Worm (Caenorhabditis elegans) whole organism, L1 larva: ENCODE data around the gene ztf-28.
A peak's percentile ranks its signal among the peaks of the same experiment; 100 is the strongest.

Experiments used
- C16A3.4 ChIP-seq: fragments of 150-350 bp; optimal IDR thresholded peaks from 2 replicates; lab custom pipeline; 2014; ENCODE audit warnings: missing biosample characterization, missing genetic modification characterization
- Y116A8C.19 ChIP-seq: sonication (generic microtip); optimal IDR thresholded peaks from 2 replicates; lab custom pipeline; 2016; ENCODE audit warnings: missing compliant biosample characterization, missing genetic modification characterization, borderline replicate concordance
- ceh-8 ChIP-seq: fragments of 200-800 bp; sonication (Bioruptor generic); optimal IDR thresholded peaks from 2 replicates; lab custom pipeline; 2018; ENCODE audit warnings: mild to moderate bottlenecking, missing genetic modification characterization, moderate library complexity, missing compliant biosample characterization
- ceh-82 ChIP-seq, 3 experiments: fragments of 150-350 bp in 1 of 3; sonication (generic microtip) in 2 of 3; optimal IDR thresholded peaks; 2 replicates each; lab custom pipeline; 2014 to 2017; ENCODE audit warnings: missing biosample characterization in 3 of 3, missing genetic modification characterization in 3 of 3
- ceh-90 ChIP-seq: sonication (generic microtip); optimal IDR thresholded peaks from 2 replicates; lab custom pipeline; 2016; ENCODE audit warnings: missing genetic modification characterization, missing compliant biosample characterization
- dpl-1 ChIP-seq, 3 experiments: fragments of 150-350 bp in 2 of 3; sonication (generic microtip) in 1 of 3; optimal IDR thresholded peaks; 2 replicates each; lab custom pipeline; 2014 to 2017; ENCODE audit warnings: missing biosample characterization in 3 of 3, missing genetic modification characterization in 3 of 3, missing genetic modification reagents in 3 of 3
- dsc-1 ChIP-seq: sonication (generic microtip); optimal IDR thresholded peaks from 2 replicates; lab custom pipeline; 2016; ENCODE audit warnings: mild to moderate bottlenecking, missing genetic modification characterization, missing compliant biosample characterization
- efl-1 ChIP-seq, 4 experiments: fragments of 150-350 bp; optimal IDR thresholded peaks in 3 of 4; peaks in 1 of 4; 1 replicate in 1 of 4; 2 replicates in 3 of 4; lab custom pipeline; 2014; ENCODE audit warnings: missing biosample characterization in 2 of 4, missing genetic modification characterization in 2 of 4, missing genetic modification reagents in 2 of 4
- ets-5 ChIP-seq: fragments of 200-800 bp; sonication (Bioruptor generic); IDR thresholded peaks from 2 replicates; pipeline ENCODE4 v1.3.6; 2022; ENCODE audit warnings: missing genetic modification characterization, missing compliant biosample characterization
- fkh-4 ChIP-seq: sonication (generic microtip); optimal IDR thresholded peaks from 2 replicates; lab custom pipeline; 2016; ENCODE audit warnings: missing compliant biosample characterization, missing genetic modification characterization, borderline replicate concordance
- fkh-8 ChIP-seq: sonication (generic microtip); optimal IDR thresholded peaks from 2 replicates; lab custom pipeline; 2016; ENCODE audit warnings: mild to moderate bottlenecking, missing genetic modification characterization, missing compliant biosample characterization
- grh-1 ChIP-seq: fragments of 200-800 bp; sonication (Bioruptor generic); IDR thresholded peaks from 2 replicates; pipeline ENCODE4 v1.3.6; 2022; ENCODE audit warnings: missing genetic modification reagents, missing genetic modification characterization, missing compliant biosample characterization
- hlh-17 ChIP-seq: fragments of 200-800 bp; sonication (Bioruptor generic); optimal IDR thresholded peaks from 2 replicates; lab custom pipeline; 2018; ENCODE audit warnings: missing genetic modification characterization, mild to moderate bottlenecking, missing compliant biosample characterization, moderate library complexity, borderline replicate concordance
- irx-1 ChIP-seq: sonication (generic microtip); optimal IDR thresholded peaks from 2 replicates; lab custom pipeline; 2016; ENCODE audit warnings: missing genetic modification characterization, missing compliant biosample characterization
- isw-1 ChIP-seq: fragments of 200-800 bp; sonication (Bioruptor generic); IDR thresholded peaks from 2 replicates; pipeline ENCODE4 v1.3.6; 2022; ENCODE audit warnings: missing genetic modification characterization, missing compliant biosample characterization
- jun-1 ChIP-seq: fragments of 150-350 bp; optimal IDR thresholded peaks from 2 replicates; lab custom pipeline; 2014; ENCODE audit warnings: missing biosample characterization, missing genetic modification reagents, missing genetic modification characterization
- lin-14 ChIP-seq: fragments of 200-800 bp; sonication (Bioruptor generic); optimal IDR thresholded peaks from 2 replicates; lab custom pipeline; 2018; ENCODE audit warnings: mild to moderate bottlenecking, missing genetic modification characterization, moderate library complexity, missing compliant biosample characterization
- lin-39 ChIP-seq: fragments of 150-350 bp; optimal IDR thresholded peaks from 2 replicates; lab custom pipeline; 2014; ENCODE audit warnings: missing biosample characterization, missing genetic modification reagents, missing genetic modification characterization
- lir-3 ChIP-seq: sonication (generic microtip); optimal IDR thresholded peaks from 2 replicates; lab custom pipeline; 2016; ENCODE audit warnings: mild to moderate bottlenecking, missing genetic modification characterization, moderate library complexity, missing compliant biosample characterization; ENCODE audit not compliant: poor library complexity
- mef-2 ChIP-seq: fragments of 150-350 bp; optimal IDR thresholded peaks from 2 replicates; lab custom pipeline; 2014; ENCODE audit warnings: missing biosample characterization, missing genetic modification characterization
- nhr-20 ChIP-seq: sonication (generic microtip); optimal IDR thresholded peaks from 2 replicates; lab custom pipeline; 2016; ENCODE audit warnings: mild to moderate bottlenecking, missing genetic modification characterization, missing compliant biosample characterization
- nhr-47 ChIP-seq: sonication (generic microtip); optimal IDR thresholded peaks from 2 replicates; lab custom pipeline; 2016; ENCODE audit warnings: mild to moderate bottlenecking, missing genetic modification characterization, moderate library complexity, missing compliant biosample characterization
- nhr-71 ChIP-seq: sonication (generic microtip); optimal IDR thresholded peaks from 2 replicates; lab custom pipeline; 2016; ENCODE audit warnings: mild to moderate bottlenecking, missing genetic modification characterization, moderate library complexity, missing compliant biosample characterization
- nhr-76 ChIP-seq: sonication (generic microtip); optimal IDR thresholded peaks from 2 replicates; lab custom pipeline; 2017; ENCODE audit warnings: missing biosample characterization, missing genetic modification characterization
- nhr-77 ChIP-seq: fragments of 150-350 bp; optimal IDR thresholded peaks from 2 replicates; lab custom pipeline; 2014; ENCODE audit warnings: missing biosample characterization, missing genetic modification characterization
- nhr-84 ChIP-seq: sonication (generic microtip); optimal IDR thresholded peaks from 2 replicates; lab custom pipeline; 2017; ENCODE audit warnings: missing biosample characterization, missing genetic modification characterization
- nhr-85 ChIP-seq: sonication (generic microtip); peaks from one replicate; lab custom pipeline; 2016; ENCODE audit warnings: missing genetic modification characterization, inconsistent platforms, missing compliant biosample characterization
- rnt-1 ChIP-seq: sonication (generic microtip); optimal IDR thresholded peaks from 2 replicates; lab custom pipeline; 2016; ENCODE audit warnings: mild to moderate bottlenecking, missing genetic modification characterization, moderate library complexity, missing compliant biosample characterization
- snu-23 ChIP-seq: sonication (generic microtip); optimal IDR thresholded peaks from 2 replicates; lab custom pipeline; 2016; ENCODE audit warnings: missing genetic modification characterization, missing compliant biosample characterization
- sptf-1 ChIP-seq: fragments of 150-350 bp; optimal IDR thresholded peaks from 2 replicates; lab custom pipeline; 2014; ENCODE audit warnings: missing biosample characterization, missing genetic modification characterization
- sup-37 ChIP-seq: fragments of 200-800 bp; sonication (Bioruptor generic); optimal IDR thresholded peaks from 2 replicates; lab custom pipeline; 2018; ENCODE audit warnings: mild to moderate bottlenecking, missing genetic modification characterization, missing compliant biosample characterization
- swsn-7 ChIP-seq: sonication (generic microtip); optimal IDR thresholded peaks from 2 replicates; lab custom pipeline; 2016; ENCODE audit warnings: missing genetic modification characterization, missing compliant biosample characterization
- tbx-2 ChIP-seq: sonication (generic microtip); optimal IDR thresholded peaks from 2 replicates; lab custom pipeline; 2016; ENCODE audit warnings: missing genetic modification characterization, missing compliant biosample characterization
- tlp-1 ChIP-seq: fragments of 150-350 bp; optimal IDR thresholded peaks from 2 replicates; lab custom pipeline; 2014; ENCODE audit warnings: missing biosample characterization, missing genetic modification characterization
- unc-62 ChIP-seq: fragments of 150-350 bp; optimal IDR thresholded peaks from 2 replicates; lab custom pipeline; 2014; ENCODE audit warnings: missing biosample characterization, missing genetic modification reagents, missing genetic modification characterization
- unc-86 ChIP-seq: sonication (generic microtip); optimal IDR thresholded peaks from 2 replicates; lab custom pipeline; 2016; ENCODE audit warnings: missing genetic modification characterization, missing compliant biosample characterization
- unc-98 ChIP-seq: fragments of 200-800 bp; sonication (Bioruptor generic); IDR thresholded peaks from 2 replicates; pipeline ENCODE4 v1.3.6; 2022; ENCODE audit warnings: missing genetic modification characterization, missing compliant biosample characterization
- vab-15 ChIP-seq: sonication (generic microtip); optimal IDR thresholded peaks from 2 replicates; lab custom pipeline; 2017; ENCODE audit warnings: missing genotype, mild to moderate bottlenecking, missing genetic modification characterization, missing compliant biosample characterization
- ztf-4 ChIP-seq: fragments of 150-350 bp; optimal IDR thresholded peaks from 2 replicates; lab custom pipeline; 2014; ENCODE audit warnings: missing biosample characterization, missing genetic modification characterization

Gene ztf-28

DNA sequence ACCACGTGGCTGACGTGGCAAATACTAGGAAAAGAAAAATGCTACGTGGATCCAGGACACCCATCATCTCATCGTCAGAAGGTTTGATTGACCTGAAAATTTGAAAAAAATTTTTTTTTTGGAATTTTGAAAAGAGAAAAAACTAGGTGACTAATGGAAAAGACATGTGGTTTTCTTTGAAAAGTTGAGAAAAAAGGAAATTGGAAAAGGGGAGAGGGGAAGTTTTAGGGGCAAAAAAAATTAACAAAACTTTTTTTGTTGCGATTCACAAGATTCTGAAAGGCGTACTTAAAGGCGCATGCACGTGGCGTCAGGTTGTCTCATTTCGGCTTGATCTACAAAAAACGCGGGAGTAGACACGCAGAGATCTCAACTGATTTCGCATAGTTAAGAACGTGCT, 17.7 kb upstream of the ztf-28 start, which contains the start of gene Y40B10A.9:
TSS of gene Y40B10A.9 (minus strand) at position 101 of the 400 bp plus-strand sequence.
- TF ChIP-seq nhr-77 (tag; lab: Kevin White, UChicago) = no peak
- no peak for TF ChIP-seq lin-14 (GFP tag; lab: Kevin White, UChicago)
- no peak for TF ChIP-seq dsc-1 (tag; lab: Kevin White, UChicago)
- no peak for TF ChIP-seq ceh-90 (tag; lab: Kevin White, UChicago)
- no peak for TF ChIP-seq nhr-84
- no peak for TF ChIP-seq unc-98 (GFP tag; lab: Robert Waterston, UW)
- TF ChIP-seq nhr-47 (tag; lab: Kevin White, UChicago) = no peak
- TF ChIP-seq hlh-17 (GFP tag; lab: Kevin White, UChicago) = no peak
- no peak for TF ChIP-seq jun-1 (tag; lab: Kevin White, UChicago)
- no peak for TF ChIP-seq ztf-4 (tag; lab: Kevin White, UChicago)
- no peak for TF ChIP-seq nhr-20 (tag; lab: Kevin White, UChicago)
- no peak for TF ChIP-seq irx-1 (tag; lab: Kevin White, UChicago)
- no peak for TF ChIP-seq sptf-1 (tag; lab: Kevin White, UChicago)
- no peak for TF ChIP-seq lin-39
- no peak for TF ChIP-seq unc-62 (GFP tag; lab: Kevin White, UChicago)
- TF ChIP-seq unc-86 (tag; lab: Kevin White, UChicago) = no peak
- TF ChIP-seq tbx-2 (tag; lab: Kevin White, UChicago) = no peak
- no peak for TF ChIP-seq rnt-1 (tag; lab: Kevin White, UChicago)

- TF ChIP-seq lir-3 = no peak
- peak in 1 of 3 experiments; percentile 1 for TF ChIP-seq dpl-1 (GFP tag; optimal IDR thresholded peaks at IDR 0.05; lab: Kevin White, UChicago)
- no peak for TF ChIP-seq fkh-4 (tag; lab: Kevin White, UChicago)
- no peak for TF ChIP-seq lin-39
- no peak for TF ChIP-seq grh-1 (GFP tag; lab: Robert Waterston, UW)
- no peak for TF ChIP-seq nhr-84
- no peak for TF ChIP-seq unc-62 (GFP tag; lab: Kevin White, UChicago)
- TF ChIP-seq fkh-8 (tag; lab: Kevin White, UChicago) = peak; percentile 19
- TF ChIP-seq nhr-76 (tag; lab: Kevin White, UChicago) = no peak
- no peak for TF ChIP-seq Y116A8C.19 (tag; lab: Kevin White, UChicago)
- no peak for TF ChIP-seq nhr-85 (tag; lab: Kevin White, UChicago)
- TF ChIP-seq tbx-2 (tag; lab: Kevin White, UChicago) = no peak
- TF ChIP-seq nhr-77 (tag; lab: Kevin White, UChicago) = no peak
- TF ChIP-seq tlp-1 (tag; lab: Kevin White, UChicago) = no peak
- TF ChIP-seq mef-2 = no peak
- TF ChIP-seq C16A3.4 = no peak
- TF ChIP-seq isw-1 (GFP tag; lab: Robert Waterston, UW) = no peak
- no peak for TF ChIP-seq swsn-7
- TF ChIP-seq vab-15 (tag; lab: Kevin White, UChicago) = peak; percentile 83
- TF ChIP-seq nhr-20 (tag; lab: Kevin White, UChicago) = no peak
- peak; percentile 88 for TF ChIP-seq lin-14 (GFP tag; lab: Kevin White, UChicago)
- peak; percentile 64 for TF ChIP-seq rnt-1 (tag; lab: Kevin White, UChicago)
- peak; percentile 26 for TF ChIP-seq nhr-71
Measured at ce11 chrV:2076043-2076442, 14.4 kb upstream of the ztf-28 start.

- TF ChIP-seq snu-23 (GFP tag; lab: Kevin White, UChicago) (no peak), ceh-8 (GFP tag; lab: Kevin White, UChicago) (no peak), ets-5 (GFP tag; lab: Robert Waterston, UW) (no peak), ceh-82 (tag; optimal IDR thresholded peaks at IDR 0.05; lab: Kevin White, UChicago) (no peak), nhr-84 (no peak), swsn-7 (no peak), sup-37 (no peak), mef-2 (no peak), efl-1 (optimal IDR thresholded peaks at IDR 0.05; lab: Kevin White, UChicago) (no peak), efl-1 (GFP tag; optimal IDR thresholded peaks at IDR 0.05 in 1 of 2; lab: Kevin White, UChicago) (peak in 1 of 2 experiments; percentile 77)
- TF ChIP-seq, all 84 proteins: peak for 1
Measured at ce11 chrV:2081269-2081668, 9.2 kb upstream of the ztf-28 start.
